Fruit fly (Drosophila melanogaster) whole organism, embryonic: Measurements from ENCODE around the gene Cralbp.

ENCODE experiments used
- Asciz ChIP-seq: fragments of 200-800 bp; sonication (Bioruptor generic); optimal IDR thresholded peaks from 2 replicates; lab custom pipeline; 2017; ENCODE audit warnings: missing biosample characterization, mild to moderate bottlenecking, missing genetic modification characterization, missing genetic modification reagents
- CG10209 ChIP-seq: fragments of 200-800 bp; sonication (Bioruptor generic); optimal IDR thresholded peaks from 3 replicates; lab custom pipeline; 2017; ENCODE audit warnings: missing biosample characterization, mild to moderate bottlenecking, missing genetic modification characterization, missing genetic modification reagents
- CG10321 ChIP-seq: fragments of 200-800 bp; sonication (Bioruptor generic); IDR thresholded peaks from 2 replicates; pipeline ENCODE4 v1.3.6; 2022; ENCODE audit warnings: missing biosample characterization, missing genetic modification characterization
- CG11398 ChIP-seq: fragments of 200-800 bp; sonication (Bioruptor generic); optimal IDR thresholded peaks from 2 replicates; lab custom pipeline; 2016; ENCODE audit warnings: missing biosample characterization, missing genetic modification characterization
- CG11560 ChIP-seq: fragments of 200-800 bp; sonication (Bioruptor generic); IDR thresholded peaks from 3 replicates; pipeline ENCODE4 v1.3.6; 2022; ENCODE audit warnings: missing biosample characterization, missing genetic modification characterization
- CG11695 ChIP-seq: fragments of 200-800 bp; sonication (Bioruptor generic); IDR thresholded peaks from 3 replicates; pipeline ENCODE4 v1.3.6; 2022; ENCODE audit warnings: missing biosample characterization, missing genetic modification characterization
- CG11696 ChIP-seq: fragments of 200-800 bp; sonication (Bioruptor generic); IDR thresholded peaks from 2 replicates; pipeline ENCODE4 v1.3.6; 2022; ENCODE audit warnings: missing biosample characterization, missing genetic modification characterization
- CG12071 ChIP-seq: fragments of 200-800 bp; sonication (Bioruptor generic); optimal IDR thresholded peaks from 3 replicates; lab custom pipeline; 2018; ENCODE audit warnings: missing biosample characterization, mild to moderate bottlenecking, missing genetic modification characterization
- CG12391 ChIP-seq: fragments of 200-800 bp; sonication (Bioruptor generic); optimal IDR thresholded peaks from 3 replicates; lab custom pipeline; 2018; ENCODE audit warnings: missing biosample characterization, mild to moderate bottlenecking, missing genetic modification characterization, moderate library complexity
- CG12942 ChIP-seq: fragments of 200-800 bp; sonication (Bioruptor generic); optimal IDR thresholded peaks from 3 replicates; lab custom pipeline; 2016; ENCODE audit warnings: missing biosample characterization, missing genetic modification characterization
- CG13775 ChIP-seq: fragments of 200-800 bp; sonication (Bioruptor generic); optimal IDR thresholded peaks from 3 replicates; lab custom pipeline; 2017; ENCODE audit warnings: missing biosample characterization, mild to moderate bottlenecking, missing genetic modification characterization
- CG13894 ChIP-seq: fragments of 200-800 bp; sonication (Bioruptor generic); optimal IDR thresholded peaks from 3 replicates; lab custom pipeline; 2018; ENCODE audit warnings: missing biosample characterization, mild to moderate bottlenecking, missing genetic modification characterization, moderate library complexity
- CG14860 ChIP-seq: fragments of 200-800 bp; sonication (Bioruptor generic); IDR thresholded peaks from 3 replicates; pipeline ENCODE4 v1.3.6; 2022; ENCODE audit warnings: missing biosample characterization, missing genetic modification characterization; ENCODE audit not compliant: partially characterized antibody
- CG1529 ChIP-seq: fragments of 200-800 bp; sonication (Bioruptor generic); optimal IDR thresholded peaks from 3 replicates; lab custom pipeline; 2018; ENCODE audit warnings: missing biosample characterization, missing genetic modification characterization
- CG17328 ChIP-seq: fragments of 200-800 bp; sonication (Bioruptor generic); IDR thresholded peaks from 2 replicates; pipeline ENCODE4 v1.3.6; 2022; ENCODE audit warnings: missing biosample characterization, missing genetic modification characterization
- CG18262 ChIP-seq: fragments of 200-800 bp; optimal IDR thresholded peaks from 3 replicates; lab custom pipeline; 2019; ENCODE audit warnings: missing biosample characterization, mild to moderate bottlenecking, missing genetic modification characterization, moderate library complexity
- CG1832 ChIP-seq: fragments of 200-800 bp; sonication (Bioruptor generic); optimal IDR thresholded peaks from 2 replicates; lab custom pipeline; 2017; ENCODE audit warnings: missing biosample characterization, mild to moderate bottlenecking, missing genetic modification characterization, inconsistent platforms
- CG18764 ChIP-seq: fragments of 200-800 bp; sonication (Bioruptor generic); optimal IDR thresholded peaks from 3 replicates; lab custom pipeline; 2016; ENCODE audit warnings: missing biosample characterization, missing genetic modification characterization
- CG2712 ChIP-seq: fragments of 200-800 bp; optimal IDR thresholded peaks from 3 replicates; lab custom pipeline; 2019; ENCODE audit warnings: missing biosample characterization, mild to moderate bottlenecking, missing genetic modification characterization, moderate library complexity
- CG3995 ChIP-seq: fragments of 200-800 bp; sonication (Bioruptor generic); optimal IDR thresholded peaks from 3 replicates; lab custom pipeline; 2016; ENCODE audit warnings: missing biosample characterization, missing genetic modification characterization
- CG6683 ChIP-seq: fragments of 200-800 bp; sonication (Bioruptor generic); optimal IDR thresholded peaks from 2 replicates; lab custom pipeline; 2017; ENCODE audit warnings: missing biosample characterization, mild to moderate bottlenecking, missing genetic modification characterization, missing genetic modification reagents
- CG6765 ChIP-seq: fragments of 200-800 bp; sonication (Bioruptor generic); optimal IDR thresholded peaks from 3 replicates; lab custom pipeline; 2017; ENCODE audit warnings: missing biosample characterization, mild to moderate bottlenecking, missing genetic modification characterization
- CG6854 ChIP-seq: fragments of 200-800 bp; sonication (Bioruptor generic); optimal IDR thresholded peaks from 3 replicates; lab custom pipeline; 2017; ENCODE audit warnings: missing biosample characterization, mild to moderate bottlenecking, missing genetic modification characterization
- CHES-1-like ChIP-seq: fragments of 200-800 bp; sonication (Bioruptor generic); optimal IDR thresholded peaks from 2 replicates; lab custom pipeline; 2016; ENCODE audit warnings: missing biosample characterization, missing genetic modification characterization
- E2f1 ChIP-seq: fragments of 200-800 bp; sonication (Bioruptor generic); IDR thresholded peaks from 2 replicates; pipeline ENCODE4 v1.3.6; 2022; ENCODE audit warnings: missing biosample characterization, missing genetic modification characterization
- Ets65A ChIP-seq: fragments of 200-800 bp; sonication (Bioruptor generic); peaks from one replicate; lab custom pipeline; 2016; ENCODE audit warnings: missing biosample characterization, missing genetic modification characterization
- Ets97D ChIP-seq: fragments of 200-800 bp; sonication (Bioruptor generic); optimal IDR thresholded peaks from 3 replicates; lab custom pipeline; 2016; ENCODE audit warnings: missing biosample characterization, missing genetic modification characterization
- Hsf ChIP-seq: fragments of 200-800 bp; sonication (Bioruptor generic); optimal IDR thresholded peaks from 3 replicates; lab custom pipeline; 2016; ENCODE audit warnings: missing biosample characterization, missing genetic modification characterization
- Med ChIP-seq: fragments of 200-800 bp; sonication (Bioruptor generic); peaks from one replicate; lab custom pipeline; 2016; ENCODE audit warnings: missing biosample characterization, missing genetic modification characterization, mild to moderate bottlenecking, inconsistent platforms, moderate library complexity
- Opbp ChIP-seq: fragments of 200-800 bp; sonication (Bioruptor generic); IDR thresholded peaks from 3 replicates; pipeline ENCODE4 v1.3.6; 2022; ENCODE audit warnings: missing biosample characterization, missing genetic modification characterization; ENCODE audit not compliant: partially characterized antibody
- Optix ChIP-seq: fragments of 200-800 bp; sonication (Bioruptor generic); IDR thresholded peaks from 3 replicates; pipeline ENCODE4 v1.3.6; 2022; ENCODE audit warnings: missing biosample characterization, missing genetic modification characterization
- Rfx ChIP-seq: fragments of 200-800 bp; sonication (Bioruptor generic); IDR thresholded peaks from 2 replicates; pipeline ENCODE4 v1.3.6; 2022; ENCODE audit warnings: missing biosample characterization, missing genetic modification characterization
- Sry-δ ChIP-seq: fragments of 200-800 bp; sonication (Bioruptor generic); optimal IDR thresholded peaks from 2 replicates; lab custom pipeline; 2016; ENCODE audit warnings: missing biosample characterization, missing genetic modification characterization
- ara ChIP-seq: fragments of 200-800 bp; sonication (Bioruptor generic); IDR thresholded peaks from 2 replicates; pipeline ENCODE4 v1.3.6; 2022; ENCODE audit warnings: missing biosample characterization, missing genetic modification characterization
- cad ChIP-seq: fragments of >200 bp; optimal IDR thresholded peaks from 2 replicates; lab custom pipeline; 2017; ENCODE audit warnings: missing biosample characterization, missing genetic modification characterization
- cg ChIP-seq: fragments of 200-800 bp; sonication (Bioruptor generic); optimal IDR thresholded peaks from 3 replicates; lab custom pipeline; 2019; ENCODE audit warnings: missing biosample characterization, mild to moderate bottlenecking, missing genetic modification characterization, moderate library complexity
- crp ChIP-seq, 2 experiments: fragments of 200-800 bp; sonication (Bioruptor generic); optimal IDR thresholded peaks; 2 replicates in 1 of 2; 3 replicates in 1 of 2; lab custom pipeline; 2017; ENCODE audit warnings: missing biosample characterization in 2 of 2, missing genetic modification characterization in 2 of 2, mild to moderate bottlenecking in 1 of 2, moderate library complexity in 1 of 2
- cwo ChIP-seq: fragments of 200-800 bp; sonication (Bioruptor generic); optimal IDR thresholded peaks from 3 replicates; lab custom pipeline; 2017; ENCODE audit warnings: missing biosample characterization, missing genetic modification characterization, mild to moderate bottlenecking, moderate library complexity, missing genetic modification reagents
- gcm2 ChIP-seq: fragments of 200-800 bp; sonication (Bioruptor generic); optimal IDR thresholded peaks from 2 replicates; lab custom pipeline; 2016; ENCODE audit warnings: missing biosample characterization, missing genetic modification characterization
- ind ChIP-seq: fragments of 200-800 bp; sonication (Bioruptor generic); optimal IDR thresholded peaks from 3 replicates; lab custom pipeline; 2016; ENCODE audit warnings: missing biosample characterization, missing genetic modification characterization
- p53 ChIP-seq: fragments of 200-800 bp; sonication (Bioruptor generic); optimal IDR thresholded peaks from 2 replicates; lab custom pipeline; 2016; ENCODE audit warnings: missing biosample characterization, missing genetic modification characterization
- pum ChIP-seq: fragments of 200-800 bp; sonication (Bioruptor generic); optimal IDR thresholded peaks from 2 replicates; lab custom pipeline; 2016; ENCODE audit warnings: missing biosample characterization, missing genetic modification characterization
- run ChIP-seq: fragments of 200-800 bp; sonication (Bioruptor generic); optimal IDR thresholded peaks from 3 replicates; lab custom pipeline; 2018; ENCODE audit warnings: missing biosample characterization, mild to moderate bottlenecking, missing genetic modification characterization
- seq ChIP-seq: fragments of 200-800 bp; sonication (Bioruptor generic); IDR thresholded peaks from 2 replicates; pipeline ENCODE4 v1.3.6; 2022; ENCODE audit warnings: missing biosample characterization, missing genetic modification characterization
- shn ChIP-seq: fragments of 200-800 bp; sonication (Bioruptor generic); optimal IDR thresholded peaks from 3 replicates; lab custom pipeline; 2016; ENCODE audit warnings: missing biosample characterization, missing genetic modification characterization
- slbo ChIP-seq: fragments of 200-800 bp; sonication (Bioruptor generic); IDR thresholded peaks from 2 replicates; pipeline ENCODE4 v1.3.6; 2022; ENCODE audit warnings: missing biosample characterization, missing genetic modification characterization
- ssp ChIP-seq: fragments of 200-800 bp; sonication (Bioruptor generic); IDR thresholded peaks from 2 replicates; pipeline ENCODE4 v1.3.6; 2022; ENCODE audit warnings: missing biosample characterization, missing genetic modification characterization
- tgo ChIP-seq: fragments of 200-800 bp; sonication (Bioruptor generic); IDR thresholded peaks from 3 replicates; pipeline ENCODE4 v1.3.6; 2022; ENCODE audit warnings: missing biosample characterization, missing genetic modification characterization
- ttk ChIP-seq: fragments of 200-800 bp; sonication (Bioruptor generic); IDR thresholded peaks from 2 replicates; pipeline ENCODE4 v2.1.2; 2022; ENCODE audit warnings: missing biosample characterization, missing genetic modification characterization
- wdn ChIP-seq: fragments of 200-800 bp; sonication (Bioruptor generic); IDR thresholded peaks from 2 replicates; pipeline ENCODE4 v1.3.6; 2022; ENCODE audit warnings: missing biosample characterization, missing genetic modification characterization
- z ChIP-seq: fragments of 200-800 bp; sonication (Bioruptor generic); IDR thresholded peaks from 3 replicates; pipeline ENCODE4 v1.3.6; 2022; ENCODE audit warnings: missing biosample characterization, missing genetic modification characterization

Cralbp gene

DNA sequence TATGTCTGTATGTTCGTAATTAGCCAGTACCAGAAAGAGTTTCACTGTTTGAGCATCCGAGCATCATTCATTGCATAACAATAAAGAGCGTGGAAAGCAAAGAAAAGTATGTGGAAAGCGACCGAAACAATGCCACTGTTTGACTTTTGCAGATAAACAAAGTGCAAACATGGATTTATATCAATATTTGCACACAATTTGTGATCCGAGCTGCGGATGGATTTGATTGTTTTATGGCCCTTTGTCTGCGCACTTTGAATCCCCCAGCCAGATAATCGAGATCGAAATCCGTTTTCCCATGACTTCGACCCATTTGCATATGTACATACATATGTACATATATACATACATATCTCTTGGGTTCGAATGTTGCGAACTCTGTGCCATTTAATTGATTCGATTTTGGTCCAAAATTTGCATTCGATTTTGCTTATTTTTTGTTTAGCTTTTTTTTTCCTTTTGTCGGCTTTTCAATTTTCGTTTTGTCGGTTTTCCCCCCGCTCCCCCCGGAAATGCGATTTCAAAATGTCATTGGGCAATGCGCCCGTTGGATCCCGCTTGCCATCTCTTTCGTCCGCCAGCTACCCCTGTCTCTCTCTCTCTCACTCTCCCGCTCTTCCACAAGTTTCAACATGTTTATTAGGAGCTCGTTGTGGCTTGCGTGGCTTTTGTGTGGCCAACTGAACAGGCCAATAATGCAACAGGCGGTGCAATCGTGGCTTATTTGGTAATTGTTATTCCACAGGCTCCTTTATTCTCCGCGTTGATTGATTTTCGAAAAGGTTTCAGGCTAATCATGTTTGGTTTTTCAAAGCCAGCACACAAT lies 1.1 kb downstream of the Cralbp start (continued):
- TF ChIP-seq Rfx (GFP tag; lab: Robert Waterston, UW) (no peak), CG13894 (no peak), CG1832 (GFP tag; lab: Kevin White, UChicago) (peak; percentile 36), CG13775 (GFP tag; lab: Kevin White, UChicago) (no peak), ttk (no peak), CG10321 (GFP tag; lab: Robert Waterston, UW) (peak; percentile 44), ssp (no peak), CG11560 (tag; lab: Robert Waterston, UW) (no peak), seq (GFP tag; lab: Robert Waterston, UW) (no peak), Optix (no peak), CG14860 (GFP tag; lab: Robert Waterston, UW) (no peak), ara (GFP tag; lab: Robert Waterston, UW) (0 out of 2 replicates have a peak, but pooled peaks have one; percentile 11), cg (GFP tag; lab: Kevin White, UChicago) (no peak), CG3995 (GFP tag; lab: Kevin White, UChicago) (no peak), slbo (GFP tag; lab: Robert Waterston, UW) (0 out of 2 replicates have a peak, but pooled peaks have one; percentile 14), z (GFP tag; lab: Robert Waterston, UW) (no peak), shn (no peak), tgo (GFP tag; lab: Robert Waterston, UW) (no peak), crp (GFP tag; optimal IDR thresholded peaks at IDR 0.05; lab: Kevin White, UChicago) (no peak), Ets97D (GFP tag; lab: Kevin White, UChicago) (no peak), CG10209 (no peak), wdn (no peak), Ets65A (peak; percentile 58), ind (GFP tag; lab: Kevin White, UChicago) (no peak), cad (no peak), CG6854 (no peak), CG12391 (tag; lab: Kevin White, UChicago) (no peak), CG18764 (no peak), CG2712 (tag; lab: Kevin White, UChicago) (no peak), Hsf (GFP tag; lab: Kevin White, UChicago) (no peak), Med (GFP tag; lab: Kevin White, UChicago) (peak; percentile 0), CG12942 (GFP tag; lab: Kevin White, UChicago) (no peak), E2f1 (GFP tag; lab: Robert Waterston, UW) (no peak), CG11696 (no peak), CG1529 (no peak), CG18262 (tag; lab: Kevin White, UChicago) (no peak), CHES-1-like (GFP tag; lab: Kevin White, UChicago) (no peak), CG6765 (GFP tag; lab: Kevin White, UChicago) (no peak), p53 (GFP tag; lab: Kevin White, UChicago) (peak; percentile 96), CG17328 (no peak), Asciz (GFP tag; lab: Kevin White, UChicago) (peak; percentile 59), pum (GFP tag; lab: Kevin White, UChicago) (no peak), CG12071 (peak; percentile 7), run (tag; lab: Kevin White, UChicago) (no peak), CG6683 (GFP tag; lab: Kevin White, UChicago) (no peak), CG11695 (no peak), Sry-δ (GFP tag; lab: Kevin White, UChicago) (no peak), CG11398 (GFP tag; lab: Kevin White, UChicago) (no peak), gcm2 (GFP tag; lab: Kevin White, UChicago) (no peak), cwo (GFP tag; lab: Kevin White, UChicago) (no peak), Opbp (GFP tag; lab: Robert Waterston, UW) (no peak)
